Worm (Caenorhabditis elegans) whole organism, mixed stage, embryonic: ENCODE measurements around the gene fbxa-35.
"Not testable (repeated sequence)": the region's sequence is repeated elsewhere in the genome, so short reads cannot be mapped to it uniquely, and the experiment has no call there.

Source experiments
- M03D4.4 ChIP-seq: sonication (generic microtip); optimal IDR thresholded peaks from 2 replicates; lab custom pipeline; 2017; ENCODE audit warnings: mild to moderate bottlenecking, missing genetic modification characterization, missing compliant biosample characterization
- bed-3 ChIP-seq: fragments of 200-800 bp; sonication (Bioruptor generic); optimal IDR thresholded peaks from 3 replicates; lab custom pipeline; 2018; ENCODE audit warnings: mild to moderate bottlenecking, missing genetic modification characterization, moderate library complexity, missing compliant biosample characterization
- blmp-1 ChIP-seq: fragments of 150-350 bp; optimal IDR thresholded peaks from 2 replicates; lab custom pipeline; 2014; ENCODE audit warnings: missing biosample characterization, missing genetic modification characterization
- ceh-39 ChIP-seq: fragments of 150-350 bp; optimal IDR thresholded peaks from 2 replicates; lab custom pipeline; 2014; ENCODE audit warnings: missing biosample characterization, missing genetic modification characterization
- ceh-43 ChIP-seq: fragments of 200-800 bp; sonication (Bioruptor generic); optimal IDR thresholded peaks from 2 replicates; lab custom pipeline; 2018; ENCODE audit warnings: mild to moderate bottlenecking, missing genetic modification characterization, moderate library complexity, missing compliant biosample characterization
- ceh-83 ChIP-seq: fragments of 200-800 bp; sonication (Bioruptor generic); optimal IDR thresholded peaks from 2 replicates; lab custom pipeline; 2018; ENCODE audit warnings: mild to moderate bottlenecking, missing genetic modification characterization, missing compliant biosample characterization
- ces-1 ChIP-seq: fragments of 150-350 bp; optimal IDR thresholded peaks from 2 replicates; lab custom pipeline; 2014; ENCODE audit warnings: missing biosample characterization, missing genetic modification reagents, missing genetic modification characterization
- cnd-1 ChIP-seq: fragments of 200-800 bp; sonication (Bioruptor generic); optimal IDR thresholded peaks from 2 replicates; lab custom pipeline; 2018; ENCODE audit warnings: mild to moderate bottlenecking, missing genetic modification characterization, missing compliant biosample characterization
- drap-1 ChIP-seq: fragments of 200-800 bp; sonication (Bioruptor generic); optimal IDR thresholded peaks from 3 replicates; lab custom pipeline; 2018; ENCODE audit warnings: mild to moderate bottlenecking, missing genetic modification characterization, missing compliant biosample characterization
- elt-1 ChIP-seq: sonication (generic microtip); optimal IDR thresholded peaks from 2 replicates; lab custom pipeline; 2017; ENCODE audit warnings: missing genetic modification characterization, mild to moderate bottlenecking, missing compliant biosample characterization, antibody characterized with exemption, moderate library complexity, borderline replicate concordance; ENCODE audit not compliant: insufficient read depth
- elt-3 ChIP-seq: fragments of 150-350 bp; optimal IDR thresholded peaks from 2 replicates; lab custom pipeline; 2014; ENCODE audit warnings: missing biosample characterization, missing genetic modification characterization
- flh-1 ChIP-seq: fragments of 200-800 bp; sonication (Bioruptor generic); optimal IDR thresholded peaks from 2 replicates; lab custom pipeline; 2018; ENCODE audit warnings: mild to moderate bottlenecking, missing genetic modification characterization, moderate library complexity, missing compliant biosample characterization
- ham-2 ChIP-seq: fragments of 200-800 bp; sonication (Bioruptor generic); optimal IDR thresholded peaks from 2 replicates; lab custom pipeline; 2018; ENCODE audit warnings: mild to moderate bottlenecking, missing genetic modification characterization, missing compliant biosample characterization
- hlh-1 ChIP-seq: fragments of 150-350 bp; optimal IDR thresholded peaks from 2 replicates; lab custom pipeline; 2014; ENCODE audit warnings: missing biosample characterization, missing genetic modification reagents, missing genetic modification characterization
- lin-13 ChIP-seq: fragments of 150-350 bp; optimal IDR thresholded peaks from 2 replicates; lab custom pipeline; 2014; ENCODE audit warnings: missing biosample characterization, missing genetic modification characterization
- lin-32 ChIP-seq: fragments of 200-800 bp; sonication (Bioruptor generic); optimal IDR thresholded peaks from 2 replicates; lab custom pipeline; 2018; ENCODE audit warnings: mild to moderate bottlenecking, missing genetic modification characterization, missing compliant biosample characterization
- lsy-2 ChIP-seq: fragments of 150-350 bp; optimal IDR thresholded peaks from 2 replicates; lab custom pipeline; 2014; ENCODE audit warnings: missing biosample characterization, missing genetic modification characterization
- mab-5 ChIP-seq: fragments of 150-350 bp; optimal IDR thresholded peaks from 2 replicates; lab custom pipeline; 2014; ENCODE audit warnings: missing biosample characterization, missing genetic modification characterization
- mep-1 ChIP-seq: fragments of 150-350 bp; optimal IDR thresholded peaks from 2 replicates; lab custom pipeline; 2017; ENCODE audit warnings: missing biosample characterization, missing genetic modification reagents, missing genetic modification characterization, inconsistent platforms
- mls-2 ChIP-seq: sonication (generic microtip); optimal IDR thresholded peaks from 2 replicates; lab custom pipeline; 2016; ENCODE audit warnings: mild to moderate bottlenecking, missing genetic modification characterization, moderate library complexity, missing compliant biosample characterization
- nhr-2 ChIP-seq: fragments of 150-350 bp; optimal IDR thresholded peaks from 2 replicates; lab custom pipeline; 2014; ENCODE audit warnings: missing biosample characterization, missing genetic modification characterization
- nhr-237 ChIP-seq: fragments of 150-350 bp; optimal IDR thresholded peaks from 2 replicates; lab custom pipeline; 2014; ENCODE audit warnings: missing biosample characterization, missing genetic modification characterization
- nhr-28 ChIP-seq: fragments of 150-350 bp; optimal IDR thresholded peaks from 2 replicates; lab custom pipeline; 2014; ENCODE audit warnings: missing biosample characterization, missing genetic modification characterization
- pha-4 ChIP-seq: fragments of 150-350 bp; optimal IDR thresholded peaks from 2 replicates; lab custom pipeline; 2018; ENCODE audit warnings: missing biosample characterization, missing genetic modification reagents, missing genetic modification characterization
- sem-2 ChIP-seq: fragments of 200-800 bp; sonication (Bioruptor generic); optimal IDR thresholded peaks from 2 replicates; lab custom pipeline; 2018; ENCODE audit warnings: mild to moderate bottlenecking, missing genetic modification characterization, missing compliant biosample characterization
- snpc-4 ChIP-seq: fragments of 150-350 bp; optimal IDR thresholded peaks from 2 replicates; lab custom pipeline; 2014; ENCODE audit warnings: missing biosample characterization, missing genetic modification characterization
- sptf-1 ChIP-seq: sonication (generic microtip); optimal IDR thresholded peaks from 2 replicates; lab custom pipeline; 2017; ENCODE audit warnings: mild to moderate bottlenecking, missing genetic modification characterization, moderate library complexity, missing compliant biosample characterization
- tbx-8 ChIP-seq: fragments of 200-800 bp; sonication (Bioruptor generic); optimal IDR thresholded peaks from 2 replicates; lab custom pipeline; 2018; ENCODE audit warnings: mild to moderate bottlenecking, missing genetic modification characterization, moderate library complexity, missing compliant biosample characterization
- unc-120 ChIP-seq: sonication (generic microtip); optimal IDR thresholded peaks from 2 replicates; lab custom pipeline; 2017; ENCODE audit warnings: missing genetic modification characterization, missing compliant biosample characterization; ENCODE audit not compliant: poor library complexity, severe bottlenecking
- unc-62 ChIP-seq: fragments of 150-350 bp; optimal IDR thresholded peaks from 2 replicates; lab custom pipeline; 2014; ENCODE audit warnings: missing biosample characterization, missing genetic modification reagents, missing genetic modification characterization
- zip-8 ChIP-seq: fragments of 150-350 bp; optimal IDR thresholded peaks from 2 replicates; lab custom pipeline; 2014; ENCODE audit warnings: missing biosample characterization, missing genetic modification characterization
- ztf-11 ChIP-seq: fragments of 150-350 bp; optimal IDR thresholded peaks from 2 replicates; lab custom pipeline; 2014; ENCODE audit warnings: missing biosample characterization, missing genetic modification characterization

fbxa-35 gene

DNA sequence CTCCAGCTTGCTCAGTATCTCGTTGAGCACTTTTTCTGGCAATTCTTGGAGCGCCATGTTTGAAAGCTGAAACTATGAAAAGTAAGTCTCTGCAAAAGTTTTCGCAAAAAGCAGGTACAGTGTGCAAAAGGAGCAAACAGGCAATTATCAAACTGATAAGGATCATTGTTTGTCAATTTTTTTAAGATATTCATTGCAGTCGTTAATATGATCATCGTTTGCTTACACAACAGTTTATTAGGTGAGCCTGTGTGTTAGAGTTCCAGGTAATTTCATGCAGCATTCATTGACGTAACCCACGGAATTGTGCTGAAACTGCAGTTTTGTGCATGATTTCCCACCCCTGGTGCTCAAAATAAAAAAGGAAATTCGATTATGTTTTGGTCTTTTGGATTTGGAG is 28.7 kb upstream of the fbxa-35 start, which contains the start of gene fbxa-151:
Gene fbxa-151, minus strand, starts transcription at position 101 of the 400 bp plus-strand sequence.
- TF ChIP-seq ceh-43 (GFP tag; lab: Kevin White, UChicago); ces-1; unc-120 (tag; lab: Kevin White, UChicago): not testable (repeated sequence)

DNA sequence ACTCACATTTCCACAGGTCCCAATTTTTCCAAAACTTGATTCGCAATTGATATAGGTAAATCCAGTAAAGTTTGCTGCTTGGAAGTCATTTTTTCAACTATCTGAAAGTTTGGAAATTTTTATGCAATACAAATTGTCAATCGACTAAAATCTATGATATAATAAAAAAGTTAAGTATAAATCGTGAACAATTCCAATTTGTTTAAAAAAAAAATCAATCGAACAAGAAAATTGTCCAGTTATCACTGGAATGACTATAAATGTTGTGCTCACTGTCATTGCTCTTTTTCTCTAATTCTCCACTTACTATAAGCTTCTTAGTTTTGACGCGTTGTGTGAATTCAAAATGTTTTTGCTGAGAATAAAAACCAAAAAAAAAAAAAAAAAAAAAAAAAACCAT is 26.3 kb upstream of the fbxa-35 start, which contains the start of gene fbxa-32:
Gene fbxa-32, minus strand, starts transcription at position 101 of the 400 bp plus-strand sequence.
- TF ChIP-seq flh-1 (GFP tag; lab: Kevin White, UChicago) = no peak
- TF ChIP-seq lsy-2 (tag; lab: Kevin White, UChicago) = no peak

DNA sequence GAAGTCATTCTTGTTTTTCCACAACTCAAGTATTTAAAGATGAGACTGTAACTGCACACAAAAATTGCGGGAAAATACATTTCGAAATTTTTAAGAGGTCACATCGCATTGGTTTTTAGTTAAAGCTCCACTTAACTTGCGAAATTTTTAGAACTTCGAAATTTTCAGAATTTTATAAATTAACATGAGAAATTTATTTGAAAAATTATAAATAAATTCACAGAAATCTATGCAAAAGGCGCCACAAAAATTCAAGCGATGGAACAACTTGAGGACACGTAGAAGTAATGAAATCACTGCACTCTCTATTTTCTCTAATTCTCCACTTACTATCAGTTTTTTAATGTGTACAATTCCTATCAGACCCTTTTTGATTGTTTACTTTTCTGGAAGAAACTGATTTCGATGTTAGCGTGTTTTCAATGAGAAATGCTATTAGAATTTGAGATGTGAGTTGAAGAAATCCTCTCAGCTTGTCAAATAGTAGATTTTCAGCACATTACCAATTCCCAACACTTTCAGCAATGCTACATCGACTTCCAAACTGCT is 24.0 kb upstream of the fbxa-35 start, which contains the start of gene fbxa-31:
Gene fbxa-31, minus strand, starts transcription at position 51 of the 549 bp plus-strand sequence.
- no peak for TF ChIP-seq ztf-11
- TF ChIP-seq ceh-39 (tag; lab: Kevin White, UChicago) = no peak
- no peak for TF ChIP-seq lin-13 (tag; lab: Kevin White, UChicago)
- no peak for TF ChIP-seq drap-1 (GFP tag; lab: Kevin White, UChicago)
- TF ChIP-seq hlh-1 (tag; lab: Kevin White, UChicago) = no peak
- TF ChIP-seq elt-3 (tag; lab: Kevin White, UChicago) = no peak
- no peak for TF ChIP-seq nhr-2 (tag; lab: Kevin White, UChicago)
- no peak for TF ChIP-seq tbx-8 (GFP tag; lab: Kevin White, UChicago)
- TF ChIP-seq bed-3 (GFP tag; lab: Kevin White, UChicago) = no peak
- TF ChIP-seq pha-4 = no peak
- no peak for TF ChIP-seq ham-2 (GFP tag; lab: Kevin White, UChicago)
- TF ChIP-seq M03D4.4 (tag; lab: Kevin White, UChicago) = no peak
- TF ChIP-seq mep-1 (tag; lab: Kevin White, UChicago) = no peak
- no peak for TF ChIP-seq ceh-83
- TF ChIP-seq ces-1 = no peak
- no peak for TF ChIP-seq nhr-28 (tag; lab: Kevin White, UChicago)
- TF ChIP-seq, all 35 proteins: peak for 0

DNA sequence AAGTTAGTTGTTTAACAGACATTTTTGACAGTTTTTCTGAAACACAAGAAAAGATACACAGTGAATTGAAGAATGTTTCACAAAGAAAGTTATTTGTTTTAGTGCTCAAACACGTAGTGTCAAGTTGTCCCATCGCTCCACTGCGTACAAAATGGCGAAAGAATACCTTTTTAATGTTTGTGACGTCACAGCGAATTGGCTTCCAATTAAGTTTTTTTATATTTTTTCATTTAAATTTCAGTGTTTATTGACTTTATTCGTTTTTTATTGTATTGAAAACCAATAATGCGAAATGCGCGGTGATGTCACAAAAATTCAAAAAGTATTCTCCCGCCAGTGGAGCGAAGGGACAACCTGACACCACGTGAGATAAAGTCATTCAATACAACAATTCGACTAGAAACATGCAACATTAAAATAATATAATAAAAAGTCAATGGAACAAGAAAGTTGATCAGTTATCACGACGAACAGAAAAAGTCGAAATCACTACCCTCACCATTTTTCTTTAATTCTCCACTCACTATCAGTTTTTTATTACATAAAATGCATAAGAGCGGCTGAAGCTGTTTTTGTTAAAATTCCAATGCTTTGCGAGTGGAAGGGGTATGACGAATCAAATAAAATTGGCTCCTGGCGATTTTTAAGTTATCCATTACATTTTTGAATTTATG is 21.7 kb upstream of the fbxa-35 start, which contains the start of gene fbxa-29:
Gene fbxa-29, minus strand, starts transcription at position 51 of the 674 bp plus-strand sequence.
- TF ChIP-seq elt-3 (tag; lab: Kevin White, UChicago) (no peak), blmp-1 (tag; lab: Kevin White, UChicago) (no peak), sem-2 (GFP tag; lab: Kevin White, UChicago) (no peak), nhr-2 (tag; lab: Kevin White, UChicago) (no peak), tbx-8 (GFP tag; lab: Kevin White, UChicago) (no peak), lin-32 (no peak), mab-5 (tag; lab: Kevin White, UChicago) (no peak), flh-1 (GFP tag; lab: Kevin White, UChicago) (no peak), cnd-1 (tag; lab: Kevin White, UChicago) (no peak), sptf-1 (tag; lab: Kevin White, UChicago) (no peak), unc-62 (GFP tag; lab: Kevin White, UChicago) (no peak), zip-8 (tag; lab: Kevin White, UChicago) (no peak)

DNA sequence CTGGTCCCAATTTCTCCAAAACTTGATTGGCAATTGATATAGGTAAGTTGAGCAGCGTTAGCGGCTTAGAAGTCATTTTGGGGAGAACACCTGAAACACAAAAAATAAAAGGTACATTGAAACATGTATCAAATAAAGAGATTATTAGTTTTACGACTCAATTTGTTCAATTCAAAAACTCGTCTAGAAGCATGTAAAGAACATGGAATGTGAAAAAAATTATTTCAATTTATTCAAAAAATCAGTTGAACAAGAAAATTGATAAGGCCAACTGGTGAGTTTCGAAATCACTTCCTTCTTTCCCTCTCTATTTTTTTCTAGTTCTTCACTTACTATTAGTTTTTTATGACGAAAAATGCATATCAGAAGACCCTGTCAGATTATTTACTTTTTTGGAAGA is 20.0 kb upstream of the fbxa-35 start, which contains the start of gene fbxa-30:
Gene fbxa-30, minus strand, starts transcription at position 101 of the 400 bp plus-strand sequence.
- no peak for TF ChIP-seq ham-2 (GFP tag; lab: Kevin White, UChicago)
- no peak for TF ChIP-seq cnd-1 (tag; lab: Kevin White, UChicago)
- no peak for TF ChIP-seq sem-2 (GFP tag; lab: Kevin White, UChicago)
- TF ChIP-seq nhr-28 (tag; lab: Kevin White, UChicago) = no peak
- TF ChIP-seq, all 35 proteins: peak for 0

DNA sequence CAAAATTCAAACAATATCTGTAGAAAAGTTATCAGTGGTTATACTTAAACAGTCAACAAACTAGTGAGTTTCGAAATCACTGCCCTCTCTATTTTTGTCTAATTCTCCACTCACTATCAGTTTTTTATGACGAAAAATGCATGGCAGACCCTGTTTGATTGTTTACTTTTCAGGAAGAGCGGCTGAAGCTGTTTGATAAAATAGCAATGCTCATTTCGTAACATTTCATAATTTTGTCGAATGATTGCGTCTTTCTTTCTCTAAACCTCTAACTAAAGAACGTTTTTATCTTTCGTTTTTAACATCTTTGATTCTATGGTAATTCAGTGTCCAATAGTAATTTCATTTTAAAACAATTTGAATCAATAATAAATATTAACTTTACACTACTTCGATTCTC is 16.3 kb upstream of the fbxa-35 start:
- TF ChIP-seq mab-5 (tag; lab: Kevin White, UChicago) (no peak), snpc-4 (no peak), zip-8 (tag; lab: Kevin White, UChicago) (no peak), flh-1 (GFP tag; lab: Kevin White, UChicago) (no peak), ceh-39 (tag; lab: Kevin White, UChicago) (no peak), mep-1 (tag; lab: Kevin White, UChicago) (no peak), elt-1 (no peak), mls-2 (tag; lab: Kevin White, UChicago) (no peak), sptf-1 (tag; lab: Kevin White, UChicago) (no peak), unc-120 (tag; lab: Kevin White, UChicago) (no peak), nhr-237 (tag; lab: Kevin White, UChicago) (no peak), ceh-83 (no peak)
